Worm (Caenorhabditis elegans): ENCODE results near the gene ndua-5.

- no peak for TF ChIP-seq unc-62 (GFP tag; optimal IDR thresholded peaks at IDR 0.05)
- no peak for TF ChIP-seq ztf-11 (tag; optimal IDR thresholded peaks at IDR 0.05)
- no peak for TF ChIP-seq ZK546.5 (tag; optimal IDR thresholded peaks at IDR 0.05)
- TF ChIP-seq ztf-4 (tag; optimal IDR thresholded peaks at IDR 0.05), result no peak
- TF ChIP-seq mdl-1 (tag; optimal IDR thresholded peaks at IDR 0.05), result no peak
- TF ChIP-seq zag-1 (tag; optimal IDR thresholded peaks at IDR 0.05), result no peak
- no peak for TF ChIP-seq nhr-6 (tag; optimal IDR thresholded peaks at IDR 0.05)
- TF ChIP-seq lsy-2 (tag; optimal IDR thresholded peaks at IDR 0.05), result no peak
- TF ChIP-seq ztf-1 (GFP tag; conservative IDR thresholded peaks at IDR 0.05), result no peak
- TF ChIP-seq blmp-1 (tag; optimal IDR thresholded peaks at IDR 0.05; ENCODE audit: insufficient read depth), result no peak
- TF ChIP-seq lin-11 (tag; optimal IDR thresholded peaks at IDR 0.05), result no peak
Measured at ce11 chrIV:9498088-9498487, 26.6 kb downstream of the ndua-5 start, which contains the start of gene sru-4.
